Fruit fly (Drosophila melanogaster) S2 (cell line): Measurements from ENCODE around the gene GluRIID.
A peak's percentile ranks its signal among the peaks of the same experiment; 100 is the strongest.

ENCODE experiments used
- CG8478 ChIP-seq: fragments of >200 bp; optimal IDR thresholded peaks from 2 replicates; lab custom pipeline; 2018
- CTCF ChIP-seq, 2 experiments: fragments of >200 bp; optimal IDR thresholded peaks; 2 replicates each; lab custom pipeline; 2018

- TF ChIP-seq CTCF (optimal IDR thresholded peaks at IDR 0.05; lab: Kevin White, UChicago) (peak in 1 of 2 experiments; percentile 39), CG8478 (lab: Kevin White, UChicago) (no peak)
Measured at dm6 chr3R:20621805-20622286, 30.4 kb downstream of the GluRIID start, which contains the start of gene H.
